Fruit fly (Drosophila melanogaster): ENCODE data around the gene ND-ACP.

ND-ACP gene

dm6 chr3L:1352065-1352464 lies 22.3 kb downstream of the ND-ACP start (continued):
- TF ChIP-seq Atf6 (GFP tag; IDR thresholded peaks at IDR 0.05), result 0 out of 2 replicates have a peak, but pooled peaks have one; percentile 14
- TF ChIP-seq Dll (GFP tag; IDR thresholded peaks at IDR 0.05; ENCODE audit: partially characterized antibody), result peak; percentile 98
- TF ChIP-seq tll (GFP tag; optimal IDR thresholded peaks at IDR 0.05), result peak in 1 of 2 experiments; percentile 11
- TF ChIP-seq tx (GFP tag; optimal IDR thresholded peaks at IDR 0.05), result peak; percentile 8
- 0 out of 2 replicates have a peak, but pooled peaks have one; percentile 21 for TF ChIP-seq CG1024 (GFP tag; IDR thresholded peaks at IDR 0.05)
- peak; percentile 33 for TF ChIP-seq gem (tag; optimal IDR thresholded peaks at IDR 0.05)
- peak; percentile 8 for TF ChIP-seq mam (GFP tag; optimal IDR thresholded peaks at IDR 0.05)
- TF ChIP-seq ac (GFP tag; optimal IDR thresholded peaks at IDR 0.05), result no peak
- no peak for TF ChIP-seq Asciz (GFP tag; optimal IDR thresholded peaks at IDR 0.05)
- peak; percentile 3 for TF ChIP-seq pnt (GFP tag; optimal IDR thresholded peaks at IDR 0.05)
- no peak for TF ChIP-seq sr (GFP tag; IDR thresholded peaks at IDR 0.05)
- peak; percentile 32 for TF ChIP-seq CG17568 (GFP tag; optimal IDR thresholded peaks at IDR 0.05)
- TF ChIP-seq D19A (tag; optimal IDR thresholded peaks at IDR 0.05), result peak; percentile 48
- no peak for TF ChIP-seq Ada2b (GFP tag; IDR thresholded peaks at IDR 0.05)
- no peak for TF ChIP-seq croc (GFP tag; conservative IDR thresholded peaks at IDR 0.05)
- TF ChIP-seq CG4854 (GFP tag; optimal IDR thresholded peaks at IDR 0.05), result peak; percentile 45
- TF ChIP-seq ewg (GFP tag; optimal IDR thresholded peaks at IDR 0.05), result peak; percentile 1
- TF ChIP-seq fd3F (GFP tag; optimal IDR thresholded peaks at IDR 0.05), result no peak
- peak; percentile 11; the same call in 1 of the 2 replicates for TF ChIP-seq E2f1 (GFP tag; IDR thresholded peaks at IDR 0.05)
- TF ChIP-seq CG5953 (GFP tag; IDR thresholded peaks at IDR 0.05), result no peak
- TF ChIP-seq PHDP (tag; optimal IDR thresholded peaks at IDR 0.05), result peak; percentile 32
- TF ChIP-seq Sry-β (GFP tag; optimal IDR thresholded peaks at IDR 0.05), result peak; percentile 32
- TF ChIP-seq luna (GFP tag; optimal IDR thresholded peaks at IDR 0.05), result no peak
- TF ChIP-seq CG2120 (GFP tag; optimal IDR thresholded peaks at IDR 0.05), result peak; percentile 41
- TF ChIP-seq slp2 (GFP tag; optimal IDR thresholded peaks at IDR 0.05), result peak; percentile 7
- peak; percentile 21 for TF ChIP-seq Myb (GFP tag; optimal IDR thresholded peaks at IDR 0.05)
- peak; percentile 51 for TF ChIP-seq CG9932 (GFP tag; IDR thresholded peaks at IDR 0.05)
- peak; percentile 27 for TF ChIP-seq gcm (GFP tag; optimal IDR thresholded peaks at IDR 0.05)
- peak; percentile 8 for TF ChIP-seq exex (tag; optimal IDR thresholded peaks at IDR 0.05)
- TF ChIP-seq zfh2 (GFP tag; optimal IDR thresholded peaks at IDR 0.05), result peak; percentile 25
- peak; percentile 31 for TF ChIP-seq tin (GFP tag; optimal IDR thresholded peaks at IDR 0.05)
- peak; percentile 91 for TF ChIP-seq Scr (GFP tag; IDR thresholded peaks at IDR 0.05; ENCODE audit: partially characterized antibody)
- TF ChIP-seq h (optimal IDR thresholded peaks at IDR 0.05), result no peak
- peak; percentile 91 for TF ChIP-seq sd (tag; optimal IDR thresholded peaks at IDR 0.05)
- TF ChIP-seq toy (GFP tag; IDR thresholded peaks at IDR 0.05), result no peak
- peak; percentile 28 for TF ChIP-seq dmrt11E (tag; optimal IDR thresholded peaks at IDR 0.05)
- TF ChIP-seq trem (tag; optimal IDR thresholded peaks at IDR 0.05), result peak; percentile 37
- TF ChIP-seq wdn (GFP tag; IDR thresholded peaks at IDR 0.05), result no peak
- peak; percentile 48 for TF ChIP-seq unpg (GFP tag; optimal IDR thresholded peaks at IDR 0.05)
- TF ChIP-seq CG15479 (GFP tag; optimal IDR thresholded peaks at IDR 0.05), result no peak
- peak; percentile 56 for TF ChIP-seq Ets97D (GFP tag; optimal IDR thresholded peaks at IDR 0.05)
- peak in 1 of 3 experiments; percentile 2 for TF ChIP-seq lola (GFP tag; optimal IDR thresholded peaks at IDR 0.05)
- TF ChIP-seq pzg (GFP tag; optimal IDR thresholded peaks at IDR 0.05), result peak; percentile 22
- no peak for TF ChIP-seq sens-2 (GFP tag; IDR thresholded peaks at IDR 0.05)
- TF ChIP-seq CG11398 (GFP tag; optimal IDR thresholded peaks at IDR 0.05), result no peak
- peak; percentile 79 for TF ChIP-seq stwl (tag; optimal IDR thresholded peaks at IDR 0.05)
- no peak for TF ChIP-seq Hr78 (GFP tag; optimal IDR thresholded peaks at IDR 0.05)
- TF ChIP-seq NfI (GFP tag; optimal IDR thresholded peaks at IDR 0.05), result peak; percentile 36
- peak; percentile 34 for TF ChIP-seq Hmr (GFP tag; optimal IDR thresholded peaks at IDR 0.05)
- TF ChIP-seq salm (tag; optimal IDR thresholded peaks at IDR 0.05), result peak; percentile 66
